Worm (Caenorhabditis elegans): ENCODE measurements around the gene T04F3.4.

The T04F3.4 gene

ce11 chrV:11799252-11799822, 36.5 kb upstream of the T04F3.4 start:
- TF ChIP-seq flt-1 (GFP tag; IDR thresholded peaks at IDR 0.05) (no peak), ama-1 (optimal IDR thresholded peaks at IDR 0.05) (no peak), F13C5.2 (tag; optimal IDR thresholded peaks at IDR 0.05) (no peak), ceh-36 (tag; optimal IDR thresholded peaks at IDR 0.05) (no peak), hmg-4 (GFP tag; optimal IDR thresholded peaks at IDR 0.05) (no peak), tbx-37 (GFP tag; conservative IDR thresholded peaks at IDR 0.05) (no peak), ceh-13 (GFP tag; optimal IDR thresholded peaks at IDR 0.05) (no peak), tra-4 (tag; optimal IDR thresholded peaks at IDR 0.05) (no peak), B0310.2 (tag; optimal IDR thresholded peaks at IDR 0.05) (no peak), pes-1 (GFP tag; IDR thresholded peaks at IDR 0.05) (no peak), tbx-11 (GFP tag; IDR thresholded peaks at IDR 0.05) (no peak), sea-1 (GFP tag; conservative IDR thresholded peaks at IDR 0.05) (no peak), hnd-1 (tag; optimal IDR thresholded peaks at IDR 0.05) (no peak), ets-7 (tag; optimal IDR thresholded peaks at IDR 0.05) (no peak), hmbx-1 (tag; optimal IDR thresholded peaks at IDR 0.05) (no peak), scrt-1 (GFP tag; IDR thresholded peaks at IDR 0.05) (no peak)

DNA sequence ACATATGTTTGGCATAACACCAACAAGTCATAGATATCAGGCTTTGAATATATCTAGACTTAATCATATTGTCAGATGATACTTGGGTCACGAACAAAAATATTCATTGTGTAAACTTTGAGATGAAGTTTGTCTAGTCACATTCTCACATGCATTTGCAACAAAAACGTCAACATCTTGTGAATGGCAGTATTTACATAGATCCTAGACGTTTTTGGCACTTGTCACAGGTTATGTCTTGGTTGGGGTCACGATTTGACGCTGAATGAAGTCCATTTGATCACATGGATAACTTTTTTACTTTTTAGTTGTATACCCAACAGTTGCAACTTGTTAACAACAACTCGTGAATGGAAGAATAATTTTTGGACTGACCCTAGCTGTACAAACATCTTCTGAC, 35.5 kb upstream of the T04F3.4 start:
- no peak for TF ChIP-seq ama-1 (optimal IDR thresholded peaks at IDR 0.05)
- no peak for TF ChIP-seq ceh-36 (tag; optimal IDR thresholded peaks at IDR 0.05)
- no peak for TF ChIP-seq F13C5.2 (tag; optimal IDR thresholded peaks at IDR 0.05)
- no peak for TF ChIP-seq scrt-1 (GFP tag; IDR thresholded peaks at IDR 0.05)
- TF ChIP-seq sea-1 (GFP tag; conservative IDR thresholded peaks at IDR 0.05) = no peak
- TF ChIP-seq hmg-4 (GFP tag; optimal IDR thresholded peaks at IDR 0.05) = no peak
- TF ChIP-seq hnd-1 (tag; optimal IDR thresholded peaks at IDR 0.05) = no peak
- TF ChIP-seq ceh-13 (GFP tag; optimal IDR thresholded peaks at IDR 0.05) = no peak
- TF ChIP-seq pes-1 (GFP tag; IDR thresholded peaks at IDR 0.05) = no peak
- no peak for TF ChIP-seq B0310.2 (tag; optimal IDR thresholded peaks at IDR 0.05)
- no peak for TF ChIP-seq tbx-11 (GFP tag; IDR thresholded peaks at IDR 0.05)
- TF ChIP-seq tbx-37 (GFP tag; conservative IDR thresholded peaks at IDR 0.05) = no peak
- TF ChIP-seq ets-7 (tag; optimal IDR thresholded peaks at IDR 0.05) = no peak
- TF ChIP-seq hmbx-1 (tag; optimal IDR thresholded peaks at IDR 0.05) = no peak

ce11 chrV:11797272-11797855, 34.5 kb upstream of the T04F3.4 start:
- TF ChIP-seq ceh-13 (GFP tag; optimal IDR thresholded peaks at IDR 0.05) = no peak
- TF ChIP-seq aly-1 (tag; optimal IDR thresholded peaks at IDR 0.05) = no peak
- TF ChIP-seq ceh-36 (tag; optimal IDR thresholded peaks at IDR 0.05) = no peak
- no peak for TF ChIP-seq sea-1 (GFP tag; conservative IDR thresholded peaks at IDR 0.05)

- no peak for TF ChIP-seq ama-1 (optimal IDR thresholded peaks at IDR 0.05)
- no peak for TF ChIP-seq ceh-13 (GFP tag; optimal IDR thresholded peaks at IDR 0.05)
- no peak for TF ChIP-seq hmbx-1 (tag; optimal IDR thresholded peaks at IDR 0.05)
- no peak for TF ChIP-seq hmg-4 (GFP tag; optimal IDR thresholded peaks at IDR 0.05)
- TF ChIP-seq F13C5.2 (tag; optimal IDR thresholded peaks at IDR 0.05) = no peak
- TF ChIP-seq B0310.2 (tag; optimal IDR thresholded peaks at IDR 0.05) = no peak
- TF ChIP-seq aly-1 (tag; optimal IDR thresholded peaks at IDR 0.05) = no peak
- TF ChIP-seq flt-1 (GFP tag; IDR thresholded peaks at IDR 0.05) = no peak
- TF ChIP-seq hnd-1 (tag; optimal IDR thresholded peaks at IDR 0.05) = no peak
- no peak for TF ChIP-seq tra-4 (tag; optimal IDR thresholded peaks at IDR 0.05)
- TF ChIP-seq tbx-37 (GFP tag; conservative IDR thresholded peaks at IDR 0.05) = no peak
Measured at ce11 chrV:11796343-11796742, 33.5 kb upstream of the T04F3.4 start.

- TF ChIP-seq tbx-11 (GFP tag; IDR thresholded peaks at IDR 0.05) = no peak
Measured at ce11 chrV:11795352-11795751, 32.5 kb upstream of the T04F3.4 start.

ce11 chrV:11794172-11794571, 31.3 kb upstream of the T04F3.4 start:
- no peak for TF ChIP-seq flt-1 (GFP tag; IDR thresholded peaks at IDR 0.05)
- no peak for TF ChIP-seq ceh-13 (GFP tag; optimal IDR thresholded peaks at IDR 0.05)
- no peak for TF ChIP-seq tbx-11 (GFP tag; IDR thresholded peaks at IDR 0.05)
- no peak for TF ChIP-seq aly-1 (tag; optimal IDR thresholded peaks at IDR 0.05)

DNA sequence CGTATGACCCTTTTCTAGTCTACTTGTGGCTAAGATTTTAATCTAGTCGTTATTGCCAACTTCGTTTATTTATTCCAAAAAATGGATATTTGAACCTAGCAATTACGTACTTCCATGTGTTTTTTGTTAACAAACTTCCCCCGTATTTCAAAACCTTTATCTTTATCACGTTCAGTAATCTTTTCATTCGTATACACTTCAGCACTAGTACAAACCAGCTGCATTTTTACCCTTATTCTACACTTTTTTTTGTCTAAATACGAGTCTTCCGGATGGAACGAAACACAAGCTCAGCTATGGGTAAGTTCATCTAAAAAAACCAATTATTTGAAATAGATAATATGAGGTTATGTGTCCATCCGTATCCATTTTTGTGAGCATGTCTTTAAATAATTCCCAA, 26.6 kb upstream of the T04F3.4 start, which contains the start of gene D2023.1:
Gene D2023.1, plus strand, starts transcription at position 77 of the 400 bp plus-strand sequence.
- no peak for TF ChIP-seq aly-1 (tag; optimal IDR thresholded peaks at IDR 0.05)
- TF ChIP-seq hmbx-1 (tag; optimal IDR thresholded peaks at IDR 0.05) = no peak
- no peak for TF ChIP-seq B0310.2 (tag; optimal IDR thresholded peaks at IDR 0.05)
- no peak for TF ChIP-seq F13C5.2 (tag; optimal IDR thresholded peaks at IDR 0.05)
- no peak for TF ChIP-seq hnd-1 (tag; optimal IDR thresholded peaks at IDR 0.05)
- no peak for TF ChIP-seq ceh-36 (tag; optimal IDR thresholded peaks at IDR 0.05)
- no peak for TF ChIP-seq tbx-37 (GFP tag; conservative IDR thresholded peaks at IDR 0.05)
- TF ChIP-seq tbx-11 (GFP tag; IDR thresholded peaks at IDR 0.05) = no peak
- TF ChIP-seq sea-1 (GFP tag; conservative IDR thresholded peaks at IDR 0.05) = no peak

- no peak for TF ChIP-seq B0310.2 (tag; optimal IDR thresholded peaks at IDR 0.05)
- TF ChIP-seq F13C5.2 (tag; optimal IDR thresholded peaks at IDR 0.05) = no peak
- no peak for TF ChIP-seq pes-1 (GFP tag; IDR thresholded peaks at IDR 0.05)
- no peak for TF ChIP-seq tbx-11 (GFP tag; IDR thresholded peaks at IDR 0.05)
- no peak for TF ChIP-seq aly-1 (tag; optimal IDR thresholded peaks at IDR 0.05)
Measured at ce11 chrV:11787742-11788238, 24.9 kb upstream of the T04F3.4 start, which contains the start of gene F55A11.8. TSS of gene F55A11.8 (plus strand) at chrV:11788188.

Measured in whole organism, early embryonic.